Fruit fly (Drosophila melanogaster) whole organism, pupa: ENCODE results near the gene Jon66Cii.

Experiments
- CG10348 ChIP-seq: fragments of 200-800 bp; sonication (Bioruptor generic); IDR thresholded peaks from 2 replicates; pipeline ENCODE4 v1.3.6; 2022; ENCODE audit warnings: missing biosample characterization, missing genetic modification characterization
- CG12605 ChIP-seq: fragments of 200-800 bp; sonication (Bioruptor generic); IDR thresholded peaks from 2 replicates; pipeline ENCODE4 v1.3.6; 2022; ENCODE audit warnings: missing biosample characterization, missing genetic modification characterization
- CG13204 ChIP-seq: fragments of 200-800 bp; sonication (Bioruptor generic); optimal IDR thresholded peaks from 2 replicates; lab custom pipeline; 2018; ENCODE audit warnings: missing biosample characterization, mild to moderate bottlenecking, missing genetic modification characterization, moderate library complexity
- CG14655 ChIP-seq: fragments of 200-800 bp; sonication (Bioruptor generic); optimal IDR thresholded peaks from 3 replicates; lab custom pipeline; 2017; ENCODE audit warnings: mild to moderate bottlenecking, missing biosample characterization, missing genetic modification reagents, missing genetic modification characterization
- CG15710 ChIP-seq: fragments of 200-800 bp; sonication (Bioruptor generic); optimal IDR thresholded peaks from 2 replicates; lab custom pipeline; 2018; ENCODE audit warnings: missing biosample characterization, mild to moderate bottlenecking, missing genetic modification characterization, moderate library complexity
- CG17806 ChIP-seq: fragments of 200-800 bp; sonication (Bioruptor generic); optimal IDR thresholded peaks from 2 replicates; lab custom pipeline; 2018; ENCODE audit warnings: missing biosample characterization, mild to moderate bottlenecking, missing genetic modification characterization, moderate library complexity
- CG32121 ChIP-seq: fragments of 200-800 bp; sonication (Bioruptor generic); IDR thresholded peaks from 2 replicates; pipeline ENCODE4 v1.3.6; 2022; ENCODE audit warnings: missing biosample characterization, missing genetic modification characterization
- CG34367 ChIP-seq: fragments of 200-800 bp; sonication (Bioruptor generic); optimal IDR thresholded peaks from 2 replicates; lab custom pipeline; 2018; ENCODE audit warnings: missing biosample characterization, mild to moderate bottlenecking, missing genetic modification characterization
- CG4496 ChIP-seq: fragments of 200-800 bp; sonication (Bioruptor generic); IDR thresholded peaks from 3 replicates; pipeline ENCODE4 v1.3.6; 2022; ENCODE audit warnings: missing biosample characterization, missing genetic modification characterization
- CG8159 ChIP-seq: fragments of 200-800 bp; sonication (Bioruptor generic); optimal IDR thresholded peaks from 3 replicates; lab custom pipeline; 2018; ENCODE audit warnings: missing biosample characterization, mild to moderate bottlenecking, missing genetic modification characterization, moderate library complexity
- CG8301 ChIP-seq: fragments of 200-800 bp; sonication (Bioruptor generic); optimal IDR thresholded peaks from 2 replicates; lab custom pipeline; 2018; ENCODE audit warnings: missing biosample characterization, mild to moderate bottlenecking, missing genetic modification characterization
- CG9948 ChIP-seq: fragments of 200-800 bp; sonication (Bioruptor generic); optimal IDR thresholded peaks from 2 replicates; lab custom pipeline; 2018; ENCODE audit warnings: missing biosample characterization, mild to moderate bottlenecking, missing genetic modification characterization, moderate library complexity
- D1 ChIP-seq: fragments of 200-800 bp; sonication (Bioruptor generic); optimal IDR thresholded peaks from 2 replicates; lab custom pipeline; 2018; ENCODE audit warnings: missing biosample characterization, mild to moderate bottlenecking, missing genetic modification characterization, moderate library complexity
- EcR ChIP-seq: fragments of 200-800 bp; sonication (Bioruptor generic); optimal IDR thresholded peaks from 3 replicates; lab custom pipeline; 2019; ENCODE audit warnings: missing biosample characterization, missing genetic modification characterization, mild to moderate bottlenecking, moderate library complexity, missing genetic modification reagents
- Ets98B ChIP-seq: fragments of 200-800 bp; sonication (Bioruptor generic); IDR thresholded peaks from 2 replicates; pipeline ENCODE4 v1.3.6; 2022; ENCODE audit warnings: missing biosample characterization, missing genetic modification characterization
- Pif1A ChIP-seq: fragments of 200-800 bp; sonication (Bioruptor generic); optimal IDR thresholded peaks from 3 replicates; lab custom pipeline; 2016; ENCODE audit warnings: missing biosample characterization, missing genetic modification characterization
- Pif1B ChIP-seq: fragments of 200-800 bp; sonication (Bioruptor generic); optimal IDR thresholded peaks from 3 replicates; lab custom pipeline; 2016; ENCODE audit warnings: missing biosample characterization, missing genetic modification characterization
- Snoo ChIP-seq: fragments of 200-800 bp; sonication (Bioruptor generic); optimal IDR thresholded peaks from 3 replicates; lab custom pipeline; 2017; ENCODE audit warnings: missing biosample characterization, mild to moderate bottlenecking, missing genetic modification characterization, inconsistent platforms
- fd96Ca ChIP-seq: fragments of 200-800 bp; sonication (Bioruptor generic); IDR thresholded peaks from 3 replicates; pipeline ENCODE4 v1.3.6; 2022; ENCODE audit warnings: missing biosample characterization, missing genetic modification characterization
- gl ChIP-seq: fragments of 200-800 bp; sonication (Bioruptor generic); optimal IDR thresholded peaks from 2 replicates; lab custom pipeline; 2018; ENCODE audit warnings: missing biosample characterization, mild to moderate bottlenecking, missing genetic modification characterization
- rn ChIP-seq: fragments of 200-800 bp; sonication (Bioruptor generic); IDR thresholded peaks from 2 replicates; pipeline ENCODE4 v1.3.6; 2022; ENCODE audit warnings: missing biosample characterization, missing genetic modification characterization

The Jon66Cii gene

dm6 chr3L:8412725-8413124, 19.3 kb upstream of the Jon66Cii start, which contains the start of the genes Oseg1 and mtrm:
Gene Oseg1, minus strand, starts transcription at chr3L:8412825.
Gene mtrm, plus strand, starts transcription at chr3L:8413012.
- no peak for TF ChIP-seq Snoo (tag; lab: Kevin White, UChicago)
- no peak for TF ChIP-seq EcR (GFP tag; lab: Kevin White, UChicago)
- TF ChIP-seq Ets98B (GFP tag; lab: Robert Waterston, UW): no peak
- no peak for TF ChIP-seq CG4496 (GFP tag; lab: Robert Waterston, UW)
- TF ChIP-seq CG9948: no peak
- no peak for TF ChIP-seq CG8301 (tag; lab: Kevin White, UChicago)
- no peak for TF ChIP-seq CG13204
- no peak for TF ChIP-seq CG15710 (tag; lab: Kevin White, UChicago)
- no peak for TF ChIP-seq CG14655 (GFP tag; lab: Kevin White, UChicago)
- TF ChIP-seq rn: no peak

- TF ChIP-seq rn (0 out of 2 replicates have a peak, but pooled peaks have one; percentile 10), CG15710 (tag; lab: Kevin White, UChicago) (peak; percentile 31), CG4496 (GFP tag; lab: Robert Waterston, UW) (no peak), Snoo (tag; lab: Kevin White, UChicago) (no peak), CG34367 (tag; lab: Kevin White, UChicago) (peak; percentile 32)
These were observed 18.0 kb upstream of the Jon66Cii start, which contains the start of gene Exo70 for dm6 chr3L:8411439-8411897. Gene Exo70, plus strand, starts transcription at chr3L:8411851.

dm6 chr3L:8405123-8405522, 11.7 kb upstream of the Jon66Cii start, which contains the start of the genes Tpt, mkg-p and CG13667:
Gene Tpt, minus strand, starts transcription at chr3L:8405277.
Gene mkg-p, minus strand, starts transcription at chr3L:8405277.
Gene CG13667, plus strand, starts transcription at chr3L:8405454.
- TF ChIP-seq CG34367 (tag; lab: Kevin White, UChicago) (no peak), CG4496 (GFP tag; lab: Robert Waterston, UW) (peak; percentile 27; the same call in 1 of the 3 replicates)

- TF ChIP-seq CG8301 (tag; lab: Kevin White, UChicago) (no peak), EcR (GFP tag; lab: Kevin White, UChicago) (no peak), CG32121 (GFP tag; lab: Robert Waterston, UW) (peak; percentile 86), CG34367 (tag; lab: Kevin White, UChicago) (peak; percentile 72), CG17806 (tag; lab: Kevin White, UChicago) (peak; percentile 77), fd96Ca (GFP tag; lab: Robert Waterston, UW) (peak; percentile 86), rn (peak; percentile 63; the same call in 1 of the 2 replicates), CG8159 (tag; lab: Kevin White, UChicago) (no peak), CG15710 (tag; lab: Kevin White, UChicago) (peak; percentile 84), Snoo (tag; lab: Kevin White, UChicago) (peak; percentile 81), CG10348 (GFP tag; lab: Robert Waterston, UW) (no peak), Pif1A (no peak), gl (peak; percentile 75), Pif1B (GFP tag; lab: Kevin White, UChicago) (no peak), CG14655 (GFP tag; lab: Kevin White, UChicago) (no peak), D1 (tag; lab: Kevin White, UChicago) (no peak), CG12605 (GFP tag; lab: Robert Waterston, UW) (peak; percentile 65), CG13204 (no peak), CG4496 (GFP tag; lab: Robert Waterston, UW) (peak; percentile 86), CG9948 (peak; percentile 66), Ets98B (GFP tag; lab: Robert Waterston, UW) (peak; percentile 84)
These were observed 5.5 kb upstream of the Jon66Cii start for dm6 chr3L:8398763-8399445.

- TF ChIP-seq CG34367 (tag; lab: Kevin White, UChicago) (no peak), fd96Ca (GFP tag; lab: Robert Waterston, UW) (no peak), Ets98B (GFP tag; lab: Robert Waterston, UW) (no peak), CG15710 (tag; lab: Kevin White, UChicago) (no peak)
These were observed 2.7 kb upstream of the Jon66Cii start for dm6 chr3L:8396187-8396586.

dm6 chr3L:8395630-8396168, 2.2 kb upstream of the Jon66Cii start, which contains the start of gene CG7120:
Gene CG7120, plus strand, starts transcription at chr3L:8396000.
- TF ChIP-seq CG9948 (peak; percentile 31), CG14655 (GFP tag; lab: Kevin White, UChicago) (peak; percentile 64), CG4496 (GFP tag; lab: Robert Waterston, UW) (peak; percentile 29; the same call in 1 of the 3 replicates), EcR (GFP tag; lab: Kevin White, UChicago) (no peak), CG34367 (tag; lab: Kevin White, UChicago) (peak; percentile 26), CG17806 (tag; lab: Kevin White, UChicago) (no peak), CG8301 (tag; lab: Kevin White, UChicago) (peak; percentile 60), CG8159 (tag; lab: Kevin White, UChicago) (peak; percentile 53), D1 (tag; lab: Kevin White, UChicago) (no peak), Pif1A (peak; percentile 32), CG13204 (no peak), fd96Ca (GFP tag; lab: Robert Waterston, UW) (peak; percentile 43; the same call in 1 of the 3 replicates), Ets98B (GFP tag; lab: Robert Waterston, UW) (0 out of 2 replicates have a peak, but pooled peaks have one; percentile 5), Pif1B (GFP tag; lab: Kevin White, UChicago) (peak; percentile 32)
